Fruit fly (Drosophila melanogaster): ENCODE results near the gene sgl.

Gene sgl

dm6 chr3L:6993350-6993749, 28.8 kb upstream of the sgl start (continued):
- TF ChIP-seq CG9817 (tag; optimal IDR thresholded peaks at IDR 0.05) (no peak), CG8765 (GFP tag; IDR thresholded peaks at IDR 0.05) (0 out of 2 replicates have a peak, but pooled peaks have one; percentile 13), CG14441 (GFP tag; IDR thresholded peaks at IDR 0.05) (no peak), CG14050 (GFP tag; IDR thresholded peaks at IDR 0.05) (no peak), CG1603 (tag; optimal IDR thresholded peaks at IDR 0.05) (peak; percentile 40), Ssrp (tag; optimal IDR thresholded peaks at IDR 0.05) (no peak), tgo (GFP tag; IDR thresholded peaks at IDR 0.05) (peak; percentile 17; the same call in 1 of the 3 replicates), prd (optimal IDR thresholded peaks at IDR 0.05) (no peak), prd (GFP tag; IDR thresholded peaks at IDR 0.05) (peak; percentile 36; the same call in 2 of the 3 replicates), cg (GFP tag; optimal IDR thresholded peaks at IDR 0.05) (no peak), CG12391 (tag; optimal IDR thresholded peaks at IDR 0.05) (no peak), pho (GFP tag; optimal IDR thresholded peaks at IDR 0.05) (no peak)

- no peak for TF ChIP-seq CG12071 (GFP tag; optimal IDR thresholded peaks at IDR 0.05)
- TF ChIP-seq Nf-YB (GFP tag; optimal IDR thresholded peaks at IDR 0.05), result peak; percentile 85
- TF ChIP-seq CG7745 (tag; optimal IDR thresholded peaks at IDR 0.05), result no peak
- TF ChIP-seq wor (GFP tag; IDR thresholded peaks at IDR 0.05), result no peak
- peak; percentile 83 for TF ChIP-seq z (GFP tag; IDR thresholded peaks at IDR 0.05)
- TF ChIP-seq sd (tag; optimal IDR thresholded peaks at IDR 0.05), result peak; percentile 6
- TF ChIP-seq Deaf1 (tag; optimal IDR thresholded peaks at IDR 0.05), result peak; percentile 53
- peak; percentile 95 for TF ChIP-seq sr (GFP tag; IDR thresholded peaks at IDR 0.05)
- TF ChIP-seq Trl (optimal IDR thresholded peaks at IDR 0.05), result peak; percentile 1 to 26
- no peak for TF ChIP-seq Trl (GFP tag; optimal IDR thresholded peaks at IDR 0.05)
- TF ChIP-seq Antp (GFP tag; optimal IDR thresholded peaks at IDR 0.05), result no peak
- no peak for TF ChIP-seq gem (tag; optimal IDR thresholded peaks at IDR 0.05)
- TF ChIP-seq Nf-YC (tag; optimal IDR thresholded peaks at IDR 0.05), result peak; percentile 77
These were observed 25.7 kb upstream of the sgl start, which contains the start of gene bin for dm6 chr3L:6990288-6990687. Gene bin (plus strand): TSS chr3L:6990622.

DNA sequence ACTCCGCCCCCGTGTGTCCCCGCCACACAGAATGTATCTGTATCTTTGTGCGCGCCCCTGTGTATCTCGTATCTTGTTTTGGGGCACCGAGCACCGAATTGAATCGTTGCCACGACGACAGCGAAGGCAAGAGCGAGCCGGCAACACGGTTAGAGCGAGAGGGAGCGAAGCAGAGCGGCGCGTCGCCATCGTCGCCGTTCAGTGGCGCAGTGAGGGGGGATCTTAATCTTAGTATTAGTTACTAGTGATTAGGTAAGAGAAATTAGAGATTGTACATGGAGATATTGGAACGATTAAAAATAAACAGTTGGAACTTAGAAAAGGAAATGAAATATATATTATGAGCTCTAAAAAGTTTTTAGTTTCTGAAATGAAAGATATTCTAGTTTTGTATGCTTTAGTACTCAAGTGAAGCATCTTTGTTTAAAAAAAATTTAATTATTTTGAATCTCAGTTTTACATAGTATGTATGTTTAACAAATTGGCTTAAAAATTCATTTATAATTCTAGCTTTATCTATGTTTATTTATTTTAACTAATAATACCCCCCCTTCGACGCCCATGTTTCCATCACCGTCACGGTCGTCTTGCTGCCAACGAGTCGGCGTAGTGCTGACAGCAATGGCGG, 24.5 kb upstream of the sgl start:
- TF ChIP-seq fd96Cb (tag; optimal IDR thresholded peaks at IDR 0.05), result peak; percentile 92
- TF ChIP-seq maf-S (GFP tag; optimal IDR thresholded peaks at IDR 0.05), result peak; percentile 43
- TF ChIP-seq Sox102F (GFP tag; optimal IDR thresholded peaks at IDR 0.05), result peak; percentile 90
- TF ChIP-seq kah (GFP tag; optimal IDR thresholded peaks at IDR 0.05), result peak; percentile 76
- peak; percentile 88 for TF ChIP-seq Chrac-16 (GFP tag; optimal IDR thresholded peaks at IDR 0.05)
- peak; percentile 90 for TF ChIP-seq gsb-n (tag; optimal IDR thresholded peaks at IDR 0.05)
- TF ChIP-seq CG11696 (GFP tag; IDR thresholded peaks at IDR 0.05), result 0 out of 2 replicates have a peak, but pooled peaks have one; percentile 37
- peak; percentile 37 for TF ChIP-seq tx (GFP tag; optimal IDR thresholded peaks at IDR 0.05)
- TF ChIP-seq oc (tag; optimal IDR thresholded peaks at IDR 0.05), result peak; percentile 70
- peak; percentile 77 for TF ChIP-seq CG13894 (tag; optimal IDR thresholded peaks at IDR 0.05)
- no peak for TF ChIP-seq Trl (optimal IDR thresholded peaks at IDR 0.05)
- TF ChIP-seq Trl (GFP tag; optimal IDR thresholded peaks at IDR 0.05), result peak; percentile 72
- TF ChIP-seq CG9876 (GFP tag; optimal IDR thresholded peaks at IDR 0.05), result peak; percentile 36
- peak; percentile 69 for TF ChIP-seq nom (GFP tag; optimal IDR thresholded peaks at IDR 0.05)
- peak; percentile 3 for TF ChIP-seq en (GFP tag; optimal IDR thresholded peaks at IDR 0.05)
- TF ChIP-seq gro (GFP tag; optimal IDR thresholded peaks at IDR 0.05), result peak; percentile 36
- peak; percentile 92 for TF ChIP-seq dmrt11E (tag; optimal IDR thresholded peaks at IDR 0.05)
- no peak for TF ChIP-seq fru (optimal IDR thresholded peaks at IDR 0.05)
- TF ChIP-seq CG12744 (GFP tag; optimal IDR thresholded peaks at IDR 0.05), result no peak
- no peak for TF ChIP-seq mld (GFP tag; IDR thresholded peaks at IDR 0.05; ENCODE audit: partially characterized antibody)
- peak; percentile 90 for TF ChIP-seq CG15269 (tag; optimal IDR thresholded peaks at IDR 0.05)
- peak; percentile 98 for TF ChIP-seq Nf-YB (GFP tag; optimal IDR thresholded peaks at IDR 0.05)
- peak; percentile 93 for TF ChIP-seq tin (GFP tag; optimal IDR thresholded peaks at IDR 0.05)
- TF ChIP-seq CG14050 (GFP tag; IDR thresholded peaks at IDR 0.05), result peak; percentile 54; the same call in 2 of the 3 replicates
- TF ChIP-seq NfI (GFP tag; optimal IDR thresholded peaks at IDR 0.05), result peak; percentile 74
- TF ChIP-seq dm (GFP tag; optimal IDR thresholded peaks at IDR 0.05), result peak; percentile 23
- peak; percentile 82 for TF ChIP-seq ATbp (GFP tag; optimal IDR thresholded peaks at IDR 0.05)

Measured in whole organism, embryonic.